Fruit fly (Drosophila melanogaster) whole organism, embryonic: ENCODE results near the gene AP-1sigma.
A peak's percentile ranks its signal among the peaks of the same experiment; 100 is the strongest.

ENCODE experiments used
- Abd-B ChIP-seq: fragments of 200-800 bp; sonication (Bioruptor generic); optimal IDR thresholded peaks from 2 replicates; lab custom pipeline; 2018; ENCODE audit warnings: missing biosample characterization, mild to moderate bottlenecking, missing genetic modification characterization, moderate library complexity
- Aef1 ChIP-seq: fragments of 200-800 bp; sonication (Bioruptor generic); IDR thresholded peaks from 3 replicates; pipeline ENCODE4 v1.3.6; 2022; ENCODE audit warnings: missing biosample characterization, missing genetic modification characterization
- Atf-2 ChIP-seq: fragments of 200-800 bp; sonication (Bioruptor generic); optimal IDR thresholded peaks from 2 replicates; lab custom pipeline; 2016; ENCODE audit warnings: missing biosample characterization, missing genetic modification characterization
- CG10321 ChIP-seq: fragments of 200-800 bp; sonication (Bioruptor generic); IDR thresholded peaks from 2 replicates; pipeline ENCODE4 v1.3.6; 2022; ENCODE audit warnings: missing biosample characterization, missing genetic modification characterization
- CG10979 ChIP-seq: fragments of 200-800 bp; sonication (Bioruptor generic); optimal IDR thresholded peaks from 2 replicates; lab custom pipeline; 2018; ENCODE audit warnings: missing biosample characterization, mild to moderate bottlenecking, missing genetic modification characterization, moderate library complexity
- CG12744 ChIP-seq: fragments of 200-800 bp; sonication (Bioruptor generic); optimal IDR thresholded peaks from 2 replicates; lab custom pipeline; 2016; ENCODE audit warnings: missing biosample characterization, missing genetic modification characterization
- CG13296 ChIP-seq: fragments of 200-800 bp; sonication (Bioruptor generic); optimal IDR thresholded peaks from 3 replicates; lab custom pipeline; 2018; ENCODE audit warnings: missing biosample characterization, mild to moderate bottlenecking, missing genetic modification characterization
- CG13894 ChIP-seq: fragments of 200-800 bp; sonication (Bioruptor generic); optimal IDR thresholded peaks from 3 replicates; lab custom pipeline; 2018; ENCODE audit warnings: missing biosample characterization, mild to moderate bottlenecking, missing genetic modification characterization, moderate library complexity
- CG15514 ChIP-seq: fragments of 200-800 bp; sonication (Bioruptor generic); optimal IDR thresholded peaks from 3 replicates; lab custom pipeline; 2017; ENCODE audit warnings: missing biosample characterization, missing genetic modification characterization, mild to moderate bottlenecking, moderate library complexity, missing genetic modification reagents
- CG3847 ChIP-seq: fragments of 200-800 bp; sonication (Bioruptor generic); IDR thresholded peaks from 2 replicates; pipeline ENCODE4 v1.3.6; 2022; ENCODE audit warnings: missing biosample characterization, missing genetic modification characterization
- CG4617 ChIP-seq: fragments of 200-800 bp; sonication (Bioruptor generic); optimal IDR thresholded peaks from 3 replicates; lab custom pipeline; 2016; ENCODE audit warnings: missing biosample characterization, missing genetic modification characterization, borderline replicate concordance
- CG4854 ChIP-seq: fragments of 200-800 bp; sonication (Bioruptor generic); optimal IDR thresholded peaks from 2 replicates; lab custom pipeline; 2016; ENCODE audit warnings: missing biosample characterization, missing genetic modification characterization, inconsistent platforms
- CG8290 ChIP-seq, 3 experiments: fragments of 200-800 bp; sonication (Bioruptor generic); optimal IDR thresholded peaks; 2 replicates each; lab custom pipeline; 2016 to 2019; ENCODE audit warnings: missing biosample characterization in 3 of 3, missing genetic modification characterization in 3 of 3, mild to moderate bottlenecking in 2 of 3, moderate library complexity in 1 of 3
- CG8388 ChIP-seq: fragments of 200-800 bp; sonication (Bioruptor generic); optimal IDR thresholded peaks from 2 replicates; lab custom pipeline; 2019; ENCODE audit warnings: missing biosample characterization, mild to moderate bottlenecking, missing genetic modification characterization, moderate library complexity
- D ChIP-seq, 2 experiments: fragments of 200-800 bp in 1 of 2; fragments of >200 bp in 1 of 2; sonication (Bioruptor generic) in 1 of 2; optimal IDR thresholded peaks; 2 replicates in 1 of 2; 3 replicates in 1 of 2; lab custom pipeline; 2017; ENCODE audit warnings: mild to moderate bottlenecking in 1 of 2, missing biosample characterization in 1 of 2, missing genetic modification characterization in 1 of 2, missing genetic modification reagents in 1 of 2
- Deaf1 ChIP-seq: fragments of 200-800 bp; optimal IDR thresholded peaks from 3 replicates; lab custom pipeline; 2019; ENCODE audit warnings: missing biosample characterization, mild to moderate bottlenecking, missing genetic modification characterization, moderate library complexity
- Dll ChIP-seq: fragments of 200-800 bp; sonication (Bioruptor generic); IDR thresholded peaks from 4 replicates; pipeline ENCODE4 v1.3.6; 2022; ENCODE audit warnings: missing biosample characterization, missing genetic modification characterization; ENCODE audit not compliant: partially characterized antibody
- Hand ChIP-seq: fragments of 200-800 bp; sonication (Bioruptor generic); optimal IDR thresholded peaks from 2 replicates; lab custom pipeline; 2017; ENCODE audit warnings: mild to moderate bottlenecking, missing biosample characterization, missing genetic modification reagents, missing genetic modification characterization
- Lhr ChIP-seq: fragments of 200-800 bp; sonication (Bioruptor generic); optimal IDR thresholded peaks from 3 replicates; lab custom pipeline; 2017; ENCODE audit warnings: mild to moderate bottlenecking, missing biosample characterization, missing genetic modification reagents, missing genetic modification characterization
- Nf-YA ChIP-seq: fragments of 200-800 bp; sonication (Bioruptor generic); IDR thresholded peaks from 2 replicates; pipeline ENCODE4 v1.3.6; 2022; ENCODE audit warnings: missing biosample characterization, missing genetic modification characterization
- Opbp ChIP-seq: fragments of 200-800 bp; sonication (Bioruptor generic); IDR thresholded peaks from 3 replicates; pipeline ENCODE4 v1.3.6; 2022; ENCODE audit warnings: missing biosample characterization, missing genetic modification characterization; ENCODE audit not compliant: partially characterized antibody
- Rx ChIP-seq: fragments of 200-800 bp; sonication (Bioruptor generic); IDR thresholded peaks from 2 replicates; pipeline ENCODE4 v1.3.6; 2022; ENCODE audit warnings: missing biosample characterization, missing genetic modification characterization
- Stat92E ChIP-seq, 3 experiments: fragments of >200 bp in 2 of 3; fragments of 200-800 bp in 1 of 3; sonication (Bioruptor generic) in 1 of 3; optimal IDR thresholded peaks; 2 replicates each; lab custom pipeline; 2017 to 2019; ENCODE audit warnings: missing biosample characterization in 3 of 3, missing genetic modification characterization in 3 of 3, mild to moderate bottlenecking in 1 of 3, moderate library complexity in 1 of 3
- Taf1 ChIP-seq: fragments of 200-800 bp; sonication (Bioruptor generic); IDR thresholded peaks from 2 replicates; pipeline ENCODE4 v1.3.6; 2022; ENCODE audit warnings: missing biosample characterization, missing genetic modification characterization
- al ChIP-seq: fragments of 200-800 bp; sonication (Bioruptor generic); IDR thresholded peaks from 2 replicates; pipeline ENCODE4 v1.3.6; 2022; ENCODE audit warnings: missing biosample characterization, missing genetic modification characterization
- ap ChIP-seq: fragments of 200-800 bp; sonication (Bioruptor generic); IDR thresholded peaks from 2 replicates; pipeline ENCODE4 v1.3.6; 2022; ENCODE audit warnings: missing biosample characterization, missing genetic modification characterization
- bab2 ChIP-seq: fragments of 200-800 bp; sonication (Bioruptor generic); optimal IDR thresholded peaks from 2 replicates; lab custom pipeline; 2016; ENCODE audit warnings: missing biosample characterization, missing genetic modification characterization
- bbx ChIP-seq: fragments of 200-800 bp; sonication (Bioruptor generic); IDR thresholded peaks from 2 replicates; pipeline ENCODE4 v1.3.6; 2022; ENCODE audit warnings: missing biosample characterization, missing genetic modification characterization; ENCODE audit not compliant: partially characterized antibody
- caup ChIP-seq: fragments of 200-800 bp; sonication (Bioruptor generic); optimal IDR thresholded peaks from 3 replicates; lab custom pipeline; 2017; ENCODE audit warnings: missing biosample characterization, mild to moderate bottlenecking, missing genetic modification characterization, moderate library complexity; ENCODE audit not compliant: severe bottlenecking
- corto ChIP-seq: fragments of 200-800 bp; sonication (Bioruptor generic); optimal IDR thresholded peaks from 2 replicates; lab custom pipeline; 2016; ENCODE audit warnings: missing biosample characterization, mild to moderate bottlenecking, missing genetic modification characterization, moderate library complexity
- crol ChIP-seq: fragments of 200-800 bp; sonication (Bioruptor generic); IDR thresholded peaks from 2 replicates; pipeline ENCODE4 v1.3.6; 2022; ENCODE audit warnings: missing biosample characterization, missing genetic modification characterization
- da ChIP-seq: fragments of 200-800 bp; sonication (Bioruptor generic); optimal IDR thresholded peaks from 2 replicates; lab custom pipeline; 2016; ENCODE audit warnings: missing biosample characterization, missing genetic modification characterization
- esg ChIP-seq: fragments of 200-800 bp; sonication (Bioruptor generic); conservative IDR thresholded peaks from 2 replicates; pipeline ENCODE4 v1.3.6; 2022; ENCODE audit warnings: missing biosample characterization, missing genetic modification characterization
- eve ChIP-seq, 2 experiments: fragments of >200 bp; optimal IDR thresholded peaks; 2 replicates each; lab custom pipeline; 2017; ENCODE audit warnings: missing biosample characterization in 2 of 2, missing genetic modification characterization in 2 of 2
- fd3F ChIP-seq: fragments of 200-800 bp; sonication (Bioruptor generic); optimal IDR thresholded peaks from 2 replicates; lab custom pipeline; 2018; ENCODE audit warnings: missing biosample characterization, mild to moderate bottlenecking, missing genetic modification characterization, moderate library complexity
- fd96Cb ChIP-seq: fragments of 200-800 bp; sonication (Bioruptor generic); optimal IDR thresholded peaks from 2 replicates; lab custom pipeline; 2018; ENCODE audit warnings: missing biosample characterization, mild to moderate bottlenecking, missing genetic modification characterization, moderate library complexity
- lab ChIP-seq: fragments of 200-800 bp; sonication (Bioruptor generic); optimal IDR thresholded peaks from 3 replicates; lab custom pipeline; 2017; ENCODE audit warnings: missing biosample characterization, missing genetic modification characterization, mild to moderate bottlenecking, moderate library complexity, missing genetic modification reagents
- lov ChIP-seq, 2 experiments: fragments of 200-800 bp in 1 of 2; fragments of >200 bp in 1 of 2; sonication (Bioruptor generic) in 1 of 2; IDR thresholded peaks in 1 of 2; optimal IDR thresholded peaks in 1 of 2; 2 replicates in 1 of 2; 3 replicates in 1 of 2; pipeline versions ENCODE4 v1.3.6 to Lab custom; 2017 to 2022; ENCODE audit warnings: missing biosample characterization in 1 of 2, missing genetic modification characterization in 1 of 2
- pnt ChIP-seq: fragments of 200-800 bp; sonication (Bioruptor generic); optimal IDR thresholded peaks from 3 replicates; lab custom pipeline; 2016; ENCODE audit warnings: missing biosample characterization, missing genetic modification characterization
- pzg ChIP-seq: fragments of 200-800 bp; sonication (Bioruptor generic); optimal IDR thresholded peaks from 3 replicates; lab custom pipeline; 2018; ENCODE audit warnings: missing biosample characterization, mild to moderate bottlenecking, missing genetic modification characterization, moderate library complexity
- run ChIP-seq: fragments of 200-800 bp; sonication (Bioruptor generic); optimal IDR thresholded peaks from 3 replicates; lab custom pipeline; 2018; ENCODE audit warnings: missing biosample characterization, mild to moderate bottlenecking, missing genetic modification characterization
- sob ChIP-seq: fragments of 200-800 bp; sonication (Bioruptor generic); IDR thresholded peaks from 2 replicates; pipeline ENCODE4 v1.3.6; 2022; ENCODE audit warnings: missing biosample characterization, missing genetic modification characterization
- usp ChIP-seq: fragments of >200 bp; optimal IDR thresholded peaks from 2 replicates; lab custom pipeline; 2017; ENCODE audit warnings: missing biosample characterization, missing genetic modification characterization
- vfl ChIP-seq: fragments of 200-800 bp; sonication (Bioruptor generic); optimal IDR thresholded peaks from 2 replicates; lab custom pipeline; 2016; ENCODE audit warnings: missing biosample characterization, missing genetic modification characterization
- vnd ChIP-seq: fragments of 200-800 bp; sonication (Bioruptor generic); IDR thresholded peaks from 3 replicates; pipeline ENCODE4 v1.3.6; 2022; ENCODE audit warnings: missing biosample characterization, missing genetic modification characterization; ENCODE audit not compliant: partially characterized antibody
- vvl ChIP-seq: fragments of 200-800 bp; sonication (Bioruptor generic); IDR thresholded peaks from 2 replicates; pipeline ENCODE4 v1.3.6; 2022; ENCODE audit warnings: missing biosample characterization, missing genetic modification characterization
- zen2 ChIP-seq: fragments of 200-800 bp; sonication (Bioruptor generic); IDR thresholded peaks from 3 replicates; pipeline ENCODE4 v1.3.6; 2022; ENCODE audit warnings: missing biosample characterization, missing genetic modification characterization; ENCODE audit not compliant: partially characterized antibody

AP-1sigma gene

dm6 chr3R:23927429-23927828 lies 31.0 kb upstream of the AP-1sigma start, which contains the start of gene CG13601 (continued):
- TF ChIP-seq fd96Cb (tag; lab: Kevin White, UChicago) (no peak), bbx (peak; percentile 83), Nf-YA (GFP tag; lab: Robert Waterston, UW) (no peak), vvl (peak; percentile 37; the same call in 1 of the 2 replicates), lab (GFP tag; lab: Kevin White, UChicago) (no peak), caup (no peak), Abd-B (GFP tag; lab: Kevin White, UChicago) (no peak), pnt (GFP tag; lab: Kevin White, UChicago) (no peak), vfl (peak; percentile 14), CG3847 (GFP tag; lab: Robert Waterston, UW) (peak; percentile 23; the same call in 1 of the 2 replicates), eve (GFP tag; optimal IDR thresholded peaks at IDR 0.05; lab: Kevin White, UChicago) (no peak), CG8388 (no peak), pzg (GFP tag; lab: Kevin White, UChicago) (peak; percentile 50), sob (peak; percentile 20; the same call in 1 of the 2 replicates), Opbp (peak; percentile 80; the same call in 2 of the 3 replicates), Aef1 (GFP tag; lab: Robert Waterston, UW) (0 out of 3 replicates have a peak, but pooled peaks have one; percentile 42), CG10321 (no peak), usp (GFP tag; lab: Kevin White, UChicago) (no peak), D (optimal IDR thresholded peaks at IDR 0.05; lab: Kevin White, UChicago) (no peak), D (GFP tag; optimal IDR thresholded peaks at IDR 0.05; lab: Kevin White, UChicago) (no peak), CG4854 (GFP tag; lab: Kevin White, UChicago) (peak; percentile 19), esg (no peak), corto (GFP tag; lab: Kevin White, UChicago) (no peak), fd3F (GFP tag; lab: Kevin White, UChicago) (no peak), Dll (GFP tag; lab: Robert Waterston, UW) (peak; percentile 88), CG13894 (tag; lab: Kevin White, UChicago) (peak; percentile 45), CG12744 (GFP tag; lab: Kevin White, UChicago) (no peak), ap (GFP tag; lab: Robert Waterston, UW) (no peak), da (GFP tag; lab: Kevin White, UChicago) (no peak), CG8290 (GFP tag; optimal IDR thresholded peaks at IDR 0.05; lab: Kevin White, UChicago) (no peak), CG8290 (tag; optimal IDR thresholded peaks at IDR 0.05; lab: Kevin White, UChicago) (peak in 1 of 2 experiments; percentile 44), CG15514 (peak; percentile 64), Stat92E (GFP tag; optimal IDR thresholded peaks at IDR 0.05; lab: Kevin White, UChicago) (no peak), al (GFP tag; lab: Robert Waterston, UW) (0 out of 2 replicates have a peak, but pooled peaks have one; percentile 37), Taf1 (0 out of 2 replicates have a peak, but pooled peaks have one; percentile 19), vnd (GFP tag; lab: Robert Waterston, UW) (peak; percentile 71), crol (GFP tag; lab: Robert Waterston, UW) (no peak), Atf-2 (no peak), lov (optimal IDR thresholded peaks at IDR 0.05; lab: Kevin White, UChicago) (no peak), lov (GFP tag; IDR thresholded peaks at IDR 0.05; lab: Robert Waterston, UW) (no peak), bab2 (GFP tag; lab: Kevin White, UChicago) (no peak), Deaf1 (no peak), Lhr (GFP tag; lab: Kevin White, UChicago) (no peak), CG10979 (no peak), CG4617 (GFP tag; lab: Kevin White, UChicago) (peak; percentile 52), zen2 (GFP tag; lab: Robert Waterston, UW) (peak; percentile 51; the same call in 1 of the 3 replicates), Hand (GFP tag; lab: Kevin White, UChicago) (no peak), Rx (GFP tag; lab: Robert Waterston, UW) (no peak), run (tag; lab: Kevin White, UChicago) (no peak), CG13296 (GFP tag; lab: Kevin White, UChicago) (peak; percentile 46)
